Fruit fly (Drosophila melanogaster) whole organism, embryonic: ENCODE results near the gene CG6766.

Experiments
- Ada2b ChIP-seq: fragments of 200-800 bp; sonication (Bioruptor generic); IDR thresholded peaks from 2 replicates; pipeline ENCODE4 v1.3.6; 2022; ENCODE audit warnings: missing biosample characterization, missing genetic modification characterization
- Asciz ChIP-seq: fragments of 200-800 bp; sonication (Bioruptor generic); optimal IDR thresholded peaks from 2 replicates; lab custom pipeline; 2017; ENCODE audit warnings: missing biosample characterization, mild to moderate bottlenecking, missing genetic modification characterization, missing genetic modification reagents
- BtbVII ChIP-seq: fragments of 200-800 bp; sonication (Bioruptor generic); optimal IDR thresholded peaks from 3 replicates; lab custom pipeline; 2017; ENCODE audit warnings: missing biosample characterization, mild to moderate bottlenecking, missing genetic modification characterization
- Bteb2 ChIP-seq: fragments of 200-800 bp; sonication (Bioruptor generic); optimal IDR thresholded peaks from 2 replicates; lab custom pipeline; 2016; ENCODE audit warnings: missing biosample characterization, missing genetic modification characterization
- CG11723 ChIP-seq: fragments of 200-800 bp; sonication (Bioruptor generic); optimal IDR thresholded peaks from 2 replicates; lab custom pipeline; 2017; ENCODE audit warnings: missing biosample characterization, mild to moderate bottlenecking, missing genetic modification characterization
- CG1233 ChIP-seq: fragments of 200-800 bp; sonication (Bioruptor generic); optimal IDR thresholded peaks from 4 replicates; lab custom pipeline; 2018; ENCODE audit warnings: missing biosample characterization, mild to moderate bottlenecking, missing genetic modification characterization
- CG12391 ChIP-seq: fragments of 200-800 bp; sonication (Bioruptor generic); optimal IDR thresholded peaks from 3 replicates; lab custom pipeline; 2018; ENCODE audit warnings: missing biosample characterization, mild to moderate bottlenecking, missing genetic modification characterization, moderate library complexity
- CG14860 ChIP-seq: fragments of 200-800 bp; sonication (Bioruptor generic); IDR thresholded peaks from 3 replicates; pipeline ENCODE4 v1.3.6; 2022; ENCODE audit warnings: missing biosample characterization, missing genetic modification characterization; ENCODE audit not compliant: partially characterized antibody
- CG14965 ChIP-seq: fragments of 200-800 bp; sonication (Bioruptor generic); optimal IDR thresholded peaks from 2 replicates; lab custom pipeline; 2016; ENCODE audit warnings: missing biosample characterization, missing genetic modification characterization, borderline replicate concordance
- CG1647 ChIP-seq: fragments of 200-800 bp; sonication (Bioruptor generic); optimal IDR thresholded peaks from 3 replicates; lab custom pipeline; 2016; ENCODE audit warnings: missing biosample characterization, missing genetic modification characterization
- CG1792 ChIP-seq: fragments of 200-800 bp; sonication (Bioruptor generic); optimal IDR thresholded peaks from 2 replicates; lab custom pipeline; 2016; ENCODE audit warnings: missing biosample characterization, missing genetic modification characterization
- CG2712 ChIP-seq: fragments of 200-800 bp; optimal IDR thresholded peaks from 3 replicates; lab custom pipeline; 2019; ENCODE audit warnings: missing biosample characterization, mild to moderate bottlenecking, missing genetic modification characterization, moderate library complexity
- CG3726 ChIP-seq: fragments of 200-800 bp; sonication (Bioruptor generic); IDR thresholded peaks from 3 replicates; pipeline ENCODE4, ENCODE4 v1.3.6; 2022; ENCODE audit warnings: missing biosample characterization, missing genetic modification characterization
- CG4328 ChIP-seq: fragments of 200-800 bp; sonication (Bioruptor generic); optimal IDR thresholded peaks from 3 replicates; lab custom pipeline; 2017; ENCODE audit warnings: missing biosample characterization, missing genetic modification reagents, missing genetic modification characterization
- CG6654 ChIP-seq: fragments of 200-800 bp; sonication (Bioruptor generic); optimal IDR thresholded peaks from 2 replicates; lab custom pipeline; 2017; ENCODE audit warnings: missing biosample characterization, mild to moderate bottlenecking, missing genetic modification characterization
- CG6854 ChIP-seq: fragments of 200-800 bp; sonication (Bioruptor generic); optimal IDR thresholded peaks from 3 replicates; lab custom pipeline; 2017; ENCODE audit warnings: missing biosample characterization, mild to moderate bottlenecking, missing genetic modification characterization
- CG7745 ChIP-seq: fragments of 200-800 bp; sonication (Bioruptor generic); optimal IDR thresholded peaks from 2 replicates; lab custom pipeline; 2018; ENCODE audit warnings: missing biosample characterization, mild to moderate bottlenecking, missing genetic modification characterization, moderate library complexity
- CG8765 ChIP-seq: fragments of 200-800 bp; sonication (Bioruptor generic); IDR thresholded peaks from 2 replicates; pipeline ENCODE4 v1.3.6; 2022; ENCODE audit warnings: missing biosample characterization, missing genetic modification characterization
- CG9876 ChIP-seq: fragments of 200-800 bp; sonication (Bioruptor generic); optimal IDR thresholded peaks from 2 replicates; lab custom pipeline; 2016; ENCODE audit warnings: missing biosample characterization, missing genetic modification characterization
- D19B ChIP-seq: fragments of 200-800 bp; sonication (Bioruptor generic); optimal IDR thresholded peaks from 2 replicates; lab custom pipeline; 2017; ENCODE audit warnings: missing biosample characterization, mild to moderate bottlenecking, missing genetic modification characterization
- Dip3 ChIP-seq: fragments of 200-800 bp; sonication (Bioruptor generic); optimal IDR thresholded peaks from 3 replicates; lab custom pipeline; 2016; ENCODE audit warnings: missing biosample characterization, missing genetic modification characterization
- ERR ChIP-seq: fragments of 200-800 bp; sonication (Bioruptor generic); optimal IDR thresholded peaks from 2 replicates; lab custom pipeline; 2016; ENCODE audit warnings: missing biosample characterization, missing genetic modification characterization
- Ets97D ChIP-seq: fragments of 200-800 bp; sonication (Bioruptor generic); optimal IDR thresholded peaks from 3 replicates; lab custom pipeline; 2016; ENCODE audit warnings: missing biosample characterization, missing genetic modification characterization
- GATAe ChIP-seq: fragments of 200-800 bp; sonication (Bioruptor generic); conservative IDR thresholded peaks from 2 replicates; pipeline ENCODE4 v1.3.6; 2022; ENCODE audit warnings: missing biosample characterization, missing genetic modification characterization
- HmgD ChIP-seq: fragments of 200-800 bp; sonication (Bioruptor generic); optimal IDR thresholded peaks from 3 replicates; lab custom pipeline; 2016; ENCODE audit warnings: missing biosample characterization, missing genetic modification characterization
- Oaz ChIP-seq: fragments of 200-800 bp; sonication (Bioruptor generic); IDR thresholded peaks from 2 replicates; pipeline ENCODE4 v1.3.6; 2022; ENCODE audit warnings: missing biosample characterization, missing genetic modification characterization
- Rfx ChIP-seq: fragments of 200-800 bp; sonication (Bioruptor generic); IDR thresholded peaks from 2 replicates; pipeline ENCODE4 v1.3.6; 2022; ENCODE audit warnings: missing biosample characterization, missing genetic modification characterization
- Sox102F ChIP-seq: fragments of 200-800 bp; sonication (Bioruptor generic); optimal IDR thresholded peaks from 2 replicates; lab custom pipeline; 2018; ENCODE audit warnings: missing biosample characterization, mild to moderate bottlenecking, missing genetic modification characterization, moderate library complexity
- Stat92E ChIP-seq, 3 experiments: fragments of >200 bp in 2 of 3; fragments of 200-800 bp in 1 of 3; sonication (Bioruptor generic) in 1 of 3; optimal IDR thresholded peaks; 2 replicates each; lab custom pipeline; 2017 to 2019; ENCODE audit warnings: missing biosample characterization in 3 of 3, missing genetic modification characterization in 3 of 3, mild to moderate bottlenecking in 1 of 3, moderate library complexity in 1 of 3
- Usf ChIP-seq: fragments of 200-800 bp; sonication (Bioruptor generic); optimal IDR thresholded peaks from 2 replicates; lab custom pipeline; 2017; ENCODE audit warnings: missing genotype, missing biosample characterization, missing genetic modification characterization
- aop ChIP-seq: fragments of 200-800 bp; sonication (Bioruptor generic); IDR thresholded peaks from 2 replicates; pipeline ENCODE4 v1.3.6; 2022; ENCODE audit warnings: missing biosample characterization, missing genetic modification characterization
- ato ChIP-seq: fragments of 200-800 bp; sonication (Bioruptor generic); IDR thresholded peaks from 2 replicates; pipeline ENCODE4 v1.3.6; 2022; ENCODE audit warnings: missing biosample characterization, missing genetic modification characterization; ENCODE audit not compliant: partially characterized antibody
- br ChIP-seq: fragments of >200 bp; optimal IDR thresholded peaks from 2 replicates; lab custom pipeline; 2017
- caup ChIP-seq: fragments of 200-800 bp; sonication (Bioruptor generic); optimal IDR thresholded peaks from 3 replicates; lab custom pipeline; 2017; ENCODE audit warnings: missing biosample characterization, mild to moderate bottlenecking, missing genetic modification characterization, moderate library complexity; ENCODE audit not compliant: severe bottlenecking
- disco-r ChIP-seq: fragments of 200-800 bp; sonication (Bioruptor generic); optimal IDR thresholded peaks from 2 replicates; lab custom pipeline; 2016; ENCODE audit warnings: missing biosample characterization, missing genetic modification characterization
- dysf ChIP-seq: fragments of 200-800 bp; sonication (Bioruptor generic); IDR thresholded peaks from 3 replicates; pipeline ENCODE4 v1.3.6; 2022; ENCODE audit warnings: missing biosample characterization, missing genetic modification characterization
- eve ChIP-seq, 2 experiments: fragments of >200 bp; optimal IDR thresholded peaks; 2 replicates each; lab custom pipeline; 2017; ENCODE audit warnings: missing biosample characterization in 2 of 2, missing genetic modification characterization in 2 of 2
- grn ChIP-seq: fragments of 200-800 bp; sonication (Bioruptor generic); optimal IDR thresholded peaks from 3 replicates; lab custom pipeline; 2017; ENCODE audit warnings: missing biosample characterization, missing genetic modification characterization
- lmd ChIP-seq: fragments of 200-800 bp; sonication (Bioruptor generic); IDR thresholded peaks from 2 replicates; pipeline ENCODE4 v1.3.6; 2022; ENCODE audit warnings: missing biosample characterization, missing genetic modification characterization
- lola ChIP-seq, 3 experiments: fragments of >200 bp in 2 of 3; fragments of 200-800 bp in 1 of 3; sonication (Bioruptor generic) in 1 of 3; optimal IDR thresholded peaks; 2 replicates each; lab custom pipeline; 2017 to 2019; ENCODE audit warnings: missing biosample characterization in 3 of 3, missing genetic modification characterization in 3 of 3, mild to moderate bottlenecking in 1 of 3, moderate library complexity in 1 of 3
- mld ChIP-seq: fragments of 200-800 bp; sonication (Bioruptor generic); IDR thresholded peaks from 3 replicates; pipeline ENCODE4 v1.3.6; 2022; ENCODE audit warnings: missing biosample characterization, missing genetic modification characterization; ENCODE audit not compliant: partially characterized antibody
- nau ChIP-seq: fragments of 200-800 bp; sonication (Bioruptor generic); optimal IDR thresholded peaks from 3 replicates; lab custom pipeline; 2017; ENCODE audit warnings: missing biosample characterization, mild to moderate bottlenecking, missing genetic modification characterization, missing genetic modification reagents
- org-1 ChIP-seq: fragments of 200-800 bp; sonication (Bioruptor generic); optimal IDR thresholded peaks from 2 replicates; lab custom pipeline; 2017; ENCODE audit warnings: missing biosample characterization, missing genetic modification characterization
- p53 ChIP-seq: fragments of 200-800 bp; sonication (Bioruptor generic); optimal IDR thresholded peaks from 2 replicates; lab custom pipeline; 2016; ENCODE audit warnings: missing biosample characterization, missing genetic modification characterization
- psq ChIP-seq: fragments of 200-800 bp; sonication (Bioruptor generic); optimal IDR thresholded peaks from 2 replicates; lab custom pipeline; 2017; ENCODE audit warnings: missing biosample characterization, missing genetic modification characterization
- pum ChIP-seq: fragments of 200-800 bp; sonication (Bioruptor generic); optimal IDR thresholded peaks from 2 replicates; lab custom pipeline; 2016; ENCODE audit warnings: missing biosample characterization, missing genetic modification characterization
- slou ChIP-seq: fragments of 200-800 bp; sonication (Bioruptor generic); optimal IDR thresholded peaks from 3 replicates; lab custom pipeline; 2016; ENCODE audit warnings: missing biosample characterization, missing genetic modification characterization
- ttk ChIP-seq: fragments of 200-800 bp; sonication (Bioruptor generic); IDR thresholded peaks from 2 replicates; pipeline ENCODE4 v2.1.2; 2022; ENCODE audit warnings: missing biosample characterization, missing genetic modification characterization
- vfl ChIP-seq: fragments of 200-800 bp; sonication (Bioruptor generic); optimal IDR thresholded peaks from 2 replicates; lab custom pipeline; 2016; ENCODE audit warnings: missing biosample characterization, missing genetic modification characterization

CG6766 gene

dm6 chr2L:12044613-12045350, 4.3 kb upstream of the CG6766 start, which contains the start of gene CG6785 (continued):
- TF ChIP-seq lola (GFP tag; optimal IDR thresholded peaks at IDR 0.05; lab: Kevin White, UChicago) (peak in 1 of 3 experiments; percentile 58), Rfx (peak; percentile 42; the same call in 1 of the 2 replicates), nau (GFP tag; lab: Kevin White, UChicago) (peak; percentile 61), p53 (peak; percentile 85), CG1233 (GFP tag; lab: Kevin White, UChicago) (peak; percentile 85), D19B (GFP tag; lab: Kevin White, UChicago) (peak; percentile 22), Ets97D (GFP tag; lab: Kevin White, UChicago) (peak; percentile 65), Stat92E (GFP tag; optimal IDR thresholded peaks at IDR 0.05; lab: Kevin White, UChicago) (peak in 1 of 3 experiments; percentile 51), GATAe (GFP tag; lab: Robert Waterston, UW) (no peak), Sox102F (GFP tag; lab: Kevin White, UChicago) (peak; percentile 80), CG14860 (GFP tag; lab: Robert Waterston, UW) (no peak), Bteb2 (peak; percentile 81), Usf (GFP tag; lab: Kevin White, UChicago) (no peak), CG6654 (no peak), CG6854 (peak; percentile 87), lmd (GFP tag; lab: Robert Waterston, UW) (no peak), CG9876 (GFP tag; lab: Kevin White, UChicago) (peak; percentile 63), CG4328 (GFP tag; lab: Kevin White, UChicago) (peak; percentile 80), disco-r (peak; percentile 87), caup (GFP tag; lab: Kevin White, UChicago) (peak; percentile 90), HmgD (GFP tag; lab: Kevin White, UChicago) (peak; percentile 18), CG7745 (peak; percentile 81), CG8765 (no peak), BtbVII (GFP tag; lab: Kevin White, UChicago) (peak; percentile 88), CG12391 (tag; lab: Kevin White, UChicago) (peak; percentile 72), CG1647 (GFP tag; lab: Kevin White, UChicago) (peak; percentile 75), grn (GFP tag; lab: Kevin White, UChicago) (peak; percentile 77), ERR (GFP tag; lab: Kevin White, UChicago) (peak; percentile 74), CG14965 (peak; percentile 78), eve (GFP tag; optimal IDR thresholded peaks at IDR 0.05; lab: Kevin White, UChicago) (no peak), Ada2b (GFP tag; lab: Robert Waterston, UW) (no peak), vfl (GFP tag; lab: Kevin White, UChicago) (peak; percentile 31), ato (GFP tag; lab: Robert Waterston, UW) (no peak), Asciz (GFP tag; lab: Kevin White, UChicago) (peak; percentile 98), pum (GFP tag; lab: Kevin White, UChicago) (peak; percentile 62), psq (GFP tag; lab: Kevin White, UChicago) (peak; percentile 58), CG1792 (GFP tag; lab: Kevin White, UChicago) (peak; percentile 75), Dip3 (peak; percentile 61), Oaz (GFP tag; lab: Robert Waterston, UW) (no peak), ttk (GFP tag; lab: Robert Waterston, UW) (no peak), CG2712 (peak; percentile 70), mld (no peak), CG11723 (GFP tag; lab: Kevin White, UChicago) (peak; percentile 83), aop (GFP tag; lab: Robert Waterston, UW) (no peak), br (lab: Kevin White, UChicago) (no peak), CG3726 (GFP tag; lab: Robert Waterston, UW) (no peak; the same call in 2 of the 3 replicates), dysf (GFP tag; lab: Robert Waterston, UW) (peak; percentile 41; the same call in 1 of the 3 replicates), org-1 (GFP tag; lab: Kevin White, UChicago) (peak; percentile 90), slou (GFP tag; lab: Kevin White, UChicago) (peak; percentile 26)
